Worm (Caenorhabditis elegans): ENCODE data around the gene C04B4.5.

The C04B4.5 gene

ce11 chrX:12326424-12326823, 38.3 kb upstream of the C04B4.5 start, which contains the start of gene srd-41:
TSS of gene srd-41 (plus strand) at chrX:12326724.
- TF ChIP-seq elt-3 (tag; optimal IDR thresholded peaks at IDR 0.05) (no peak), egl-27 (tag; optimal IDR thresholded peaks at IDR 0.05) (no peak), zip-4 (GFP tag; optimal IDR thresholded peaks at IDR 0.05) (no peak), nhr-237 (tag; optimal IDR thresholded peaks at IDR 0.05) (no peak), ztf-4 (tag; optimal IDR thresholded peaks at IDR 0.05) (no peak), grh-1 (GFP tag; IDR thresholded peaks at IDR 0.05) (no peak), nhr-12 (tag; optimal IDR thresholded peaks at IDR 0.05) (no peak), nhr-47 (tag; optimal IDR thresholded peaks at IDR 0.05) (no peak), nhr-90 (tag; optimal IDR thresholded peaks at IDR 0.05; ENCODE audit: poor library complexity) (no peak)

- TF ChIP-seq hlh-4 (tag; optimal IDR thresholded peaks at IDR 0.05) (peak; percentile 19), dsc-1 (tag; optimal IDR thresholded peaks at IDR 0.05) (no peak), ceh-8 (GFP tag; optimal IDR thresholded peaks at IDR 0.05) (no peak), fkh-8 (tag; optimal IDR thresholded peaks at IDR 0.05) (peak; percentile 44), pqm-1 (tag; optimal IDR thresholded peaks at IDR 0.05) (no peak)
Observed at ce11 chrX:12323439-12323838, 35.3 kb upstream of the C04B4.5 start, which contains the start of gene srd-40. TSS of gene srd-40 (plus strand) at chrX:12323739.

- TF ChIP-seq egl-27 (tag; optimal IDR thresholded peaks at IDR 0.05) = no peak
- no peak for TF ChIP-seq mdl-1 (tag; optimal IDR thresholded peaks at IDR 0.05)
- no peak for TF ChIP-seq sptf-1 (tag; optimal IDR thresholded peaks at IDR 0.05)
- no peak for TF ChIP-seq irx-1 (tag; optimal IDR thresholded peaks at IDR 0.05)
- no peak for TF ChIP-seq pqm-1 (tag; optimal IDR thresholded peaks at IDR 0.05)
- no peak for TF ChIP-seq lir-3 (tag; optimal IDR thresholded peaks at IDR 0.05; ENCODE audit: poor library complexity)
- TF ChIP-seq grh-1 (GFP tag; IDR thresholded peaks at IDR 0.05) = no peak
- TF ChIP-seq fkh-4 (tag; optimal IDR thresholded peaks at IDR 0.05; ENCODE audit: borderline replicate concordance) = no peak
- TF ChIP-seq jun-1 (tag; optimal IDR thresholded peaks at IDR 0.05) = no peak
- TF ChIP-seq ces-1 (GFP tag; optimal IDR thresholded peaks at IDR 0.05) = no peak
- TF ChIP-seq unc-98 (GFP tag; IDR thresholded peaks at IDR 0.05) = no peak
Observed at ce11 chrX:12321357-12321756, 33.2 kb upstream of the C04B4.5 start, which contains the start of gene F17A2.13. TSS of gene F17A2.13 (plus strand) at chrX:12321657.

ce11 chrX:12320737-12321136, 32.6 kb upstream of the C04B4.5 start, which contains the start of gene ceh-40:
TSS of gene ceh-40 (minus strand) at chrX:12320777.
- no peak for TF ChIP-seq ces-1 (GFP tag; optimal IDR thresholded peaks at IDR 0.05)
- no peak for TF ChIP-seq hlh-4 (tag; optimal IDR thresholded peaks at IDR 0.05)
- TF ChIP-seq jun-1 (tag; optimal IDR thresholded peaks at IDR 0.05) = no peak
- TF ChIP-seq skn-1 (tag; optimal IDR thresholded peaks at IDR 0.05) = no peak
- no peak for TF ChIP-seq lin-35 (GFP tag; optimal IDR thresholded peaks at IDR 0.05)
- no peak for TF ChIP-seq ceh-63 (GFP tag; optimal IDR thresholded peaks at IDR 0.05)
- no peak for TF ChIP-seq nhr-90 (tag; optimal IDR thresholded peaks at IDR 0.05; ENCODE audit: poor library complexity)
- no peak for TF ChIP-seq rnt-1 (tag; optimal IDR thresholded peaks at IDR 0.05)
- no peak for TF ChIP-seq tbx-2 (tag; optimal IDR thresholded peaks at IDR 0.05)
- TF ChIP-seq unc-30 (tag; optimal IDR thresholded peaks at IDR 0.05) = no peak
- TF ChIP-seq lir-3 (tag; optimal IDR thresholded peaks at IDR 0.05; ENCODE audit: poor library complexity) = no peak
- TF ChIP-seq xbp-1 (tag; optimal IDR thresholded peaks at IDR 0.05) = no peak
- no peak for TF ChIP-seq lsy-2 (tag; optimal IDR thresholded peaks at IDR 0.05)
- no peak for TF ChIP-seq nhr-84 (tag; optimal IDR thresholded peaks at IDR 0.05)
- no peak for TF ChIP-seq ztf-11 (tag; optimal IDR thresholded peaks at IDR 0.05)
- TF ChIP-seq elt-3 (tag; optimal IDR thresholded peaks at IDR 0.05) = no peak
- no peak for TF ChIP-seq mep-1 (tag; optimal IDR thresholded peaks at IDR 0.05)
- TF ChIP-seq C34B4.2 (tag; optimal IDR thresholded peaks at IDR 0.05) = no peak
- TF ChIP-seq F16B12.6 (tag; optimal IDR thresholded peaks at IDR 0.05) = no peak

All from whole organism, L1 larva.